Worm (Caenorhabditis elegans) whole organism, L4 larva: Measurements from ENCODE around the gene F49E11.2.

Experiments used
- D1046.2 ChIP-seq: fragments of 200-800 bp; sonication (Bioruptor generic); IDR thresholded peaks from 2 replicates; pipeline ENCODE4 v1.3.6; 2022; ENCODE audit warnings: missing genetic modification characterization, missing compliant biosample characterization
- F44E2.7 ChIP-seq: fragments of 200-800 bp; sonication (Bioruptor generic); IDR thresholded peaks from 2 replicates; pipeline ENCODE4 v2.1.2; 2022; ENCODE audit warnings: missing genetic modification characterization, missing compliant biosample characterization
- aha-1 ChIP-seq: fragments of 150-350 bp; peaks from one replicate; lab custom pipeline; 2014; ENCODE audit warnings: missing biosample characterization, missing genetic modification characterization
- attf-4 ChIP-seq: sonication (generic microtip); optimal IDR thresholded peaks from 3 replicates; lab custom pipeline; 2017; ENCODE audit warnings: missing biosample characterization, missing genetic modification characterization
- daf-19 ChIP-seq: fragments of 200-800 bp; sonication (Bioruptor generic); conservative IDR thresholded peaks from 2 replicates; pipeline ENCODE4 v1.3.6; 2022; ENCODE audit warnings: missing genetic modification characterization, missing compliant biosample characterization
- daf-8 ChIP-seq: fragments of 200-800 bp; sonication (Bioruptor generic); IDR thresholded peaks from 2 replicates; pipeline ENCODE4 v1.3.6; 2022; ENCODE audit warnings: missing genetic modification characterization, missing compliant biosample characterization
- duxl-1 ChIP-seq: sonication (generic microtip); optimal IDR thresholded peaks from 2 replicates; lab custom pipeline; 2016; ENCODE audit warnings: mild to moderate bottlenecking, missing genetic modification characterization, moderate library complexity, missing compliant biosample characterization; ENCODE audit not compliant: poor library complexity
- fkh-10 ChIP-seq: fragments of 150-350 bp; optimal IDR thresholded peaks from 2 replicates; lab custom pipeline; 2014; ENCODE audit warnings: missing biosample characterization, missing genetic modification reagents, missing genetic modification characterization
- gei-8 ChIP-seq: fragments of 200-800 bp; sonication (Bioruptor generic); optimal IDR thresholded peaks from 2 replicates; lab custom pipeline; 2018; ENCODE audit warnings: mild to moderate bottlenecking, missing genetic modification characterization, missing compliant biosample characterization
- hlh-11 ChIP-seq: fragments of 200-800 bp; sonication (Bioruptor generic); optimal IDR thresholded peaks from 2 replicates; lab custom pipeline; 2018; ENCODE audit warnings: mild to moderate bottlenecking, missing genetic modification characterization, missing compliant biosample characterization
- hmg-1.1 ChIP-seq: fragments of 200-800 bp; sonication (Bioruptor generic); IDR thresholded peaks from 2 replicates; pipeline ENCODE4 v1.3.6; 2022; ENCODE audit warnings: missing genetic modification reagents, missing genetic modification characterization, missing compliant biosample characterization
- lin-29 ChIP-seq: fragments of 200-800 bp; sonication (Bioruptor generic); IDR thresholded peaks from 2 replicates; pipeline ENCODE4 v1.3.6; 2022; ENCODE audit warnings: missing genetic modification reagents, missing genetic modification characterization, missing compliant biosample characterization
- lin-38 ChIP-seq: fragments of 200-800 bp; sonication (Bioruptor generic); IDR thresholded peaks from 2 replicates; pipeline ENCODE4 v1.3.6; 2022; ENCODE audit warnings: missing genetic modification reagents, missing genetic modification characterization, missing compliant biosample characterization
- mdl-1 ChIP-seq, 2 experiments: fragments of 150-350 bp in 1 of 2; sonication (generic microtip) in 1 of 2; optimal IDR thresholded peaks; 2 replicates each; lab custom pipeline; 2014 to 2017; ENCODE audit warnings: missing biosample characterization in 2 of 2, missing genetic modification characterization in 2 of 2
- mdt-29 ChIP-seq: fragments of 200-800 bp; sonication (Bioruptor generic); IDR thresholded peaks from 2 replicates; pipeline ENCODE4 v1.3.6; 2022; ENCODE audit warnings: missing genetic modification reagents, missing genetic modification characterization, missing compliant biosample characterization
- mep-1 ChIP-seq: fragments of 150-350 bp; sonication (generic microtip); optimal IDR thresholded peaks from 3 replicates; lab custom pipeline; 2014; ENCODE audit warnings: missing biosample characterization, missing genetic modification characterization
- mes-2 ChIP-seq: sonication (generic microtip); optimal IDR thresholded peaks from 2 replicates; lab custom pipeline; 2016; ENCODE audit warnings: missing genotype, mild to moderate bottlenecking, missing genetic modification characterization, missing compliant biosample characterization; ENCODE audit not compliant: poor library complexity, severe bottlenecking
- mxl-3 ChIP-seq: fragments of 200-800 bp; sonication (Bioruptor generic); optimal IDR thresholded peaks from 2 replicates; lab custom pipeline; 2018; ENCODE audit warnings: mild to moderate bottlenecking, missing genetic modification characterization, missing compliant biosample characterization
- nhr-25 ChIP-seq: sonication (generic microtip); optimal IDR thresholded peaks from 2 replicates; lab custom pipeline; 2017; ENCODE audit warnings: missing genetic modification characterization, mild to moderate bottlenecking, missing compliant biosample characterization, antibody characterized with exemption, moderate library complexity, borderline replicate concordance; ENCODE audit not compliant: insufficient read depth
- nhr-28 ChIP-seq: fragments of 150-350 bp; optimal IDR thresholded peaks from 2 replicates; lab custom pipeline; 2014; ENCODE audit warnings: missing biosample characterization, missing genetic modification characterization
- nhr-42 ChIP-seq: fragments of 200-800 bp; sonication (Bioruptor generic); IDR thresholded peaks from 2 replicates; pipeline ENCODE4 v1.3.6; 2022; ENCODE audit warnings: missing genetic modification characterization, missing compliant biosample characterization
- nhr-48 ChIP-seq: sonication (generic microtip); optimal IDR thresholded peaks from 2 replicates; lab custom pipeline; 2016; ENCODE audit warnings: mild to moderate bottlenecking, missing genetic modification characterization, missing compliant biosample characterization
- nhr-77 ChIP-seq: fragments of 150-350 bp; optimal IDR thresholded peaks from 2 replicates; lab custom pipeline; 2014; ENCODE audit warnings: missing biosample characterization, missing genetic modification characterization
- php-3 ChIP-seq: fragments of 200-800 bp; sonication (Bioruptor generic); IDR thresholded peaks from 2 replicates; pipeline ENCODE4 v1.3.6; 2022; ENCODE audit warnings: missing genetic modification reagents, missing genetic modification characterization, missing compliant biosample characterization
- sdz-12 ChIP-seq: fragments of 200-800 bp; sonication (Bioruptor generic); optimal IDR thresholded peaks from 2 replicates; lab custom pipeline; 2018; ENCODE audit warnings: mild to moderate bottlenecking, missing genetic modification characterization, missing compliant biosample characterization
- snpc-1.2 ChIP-seq: fragments of 200-800 bp; sonication (Bioruptor generic); IDR thresholded peaks from 2 replicates; pipeline ENCODE4 v1.3.6; 2022; ENCODE audit warnings: missing genetic modification reagents, missing genetic modification characterization, missing compliant biosample characterization
- snpc-4 ChIP-seq: fragments of 150-350 bp; optimal IDR thresholded peaks from 2 replicates; lab custom pipeline; 2014; ENCODE audit warnings: missing biosample characterization, missing genetic modification characterization
- spr-1 ChIP-seq: sonication (generic microtip); optimal IDR thresholded peaks from 2 replicates; lab custom pipeline; 2016; ENCODE audit warnings: mild to moderate bottlenecking, missing genetic modification characterization, missing compliant biosample characterization
- tra-1 ChIP-seq: fragments of 200-800 bp; sonication (Bioruptor generic); IDR thresholded peaks from 2 replicates; pipeline ENCODE4 v1.3.6; 2022; ENCODE audit warnings: missing genetic modification reagents, missing genetic modification characterization, missing compliant biosample characterization
- unc-62 ChIP-seq, 3 experiments: fragments of 150-350 bp in 1 of 3; sonication (generic microtip); optimal IDR thresholded peaks in 2 of 3; peaks in 1 of 3; 1 replicate in 1 of 3; 2 replicates in 2 of 3; lab custom pipeline; 2014 to 2017; ENCODE audit warnings: missing biosample characterization in 3 of 3, missing genetic modification characterization in 3 of 3, missing genetic modification reagents in 3 of 3, missing genotype in 1 of 3
- zag-1 ChIP-seq: fragments of 150-350 bp; optimal IDR thresholded peaks from 2 replicates; lab custom pipeline; 2014; ENCODE audit warnings: missing biosample characterization, missing genetic modification characterization

F49E11.2 gene

ce11 chrIV:13030467-13031299, 8.1 kb downstream of the F49E11.2 start:
- peak; percentile 52 for TF ChIP-seq aha-1
- 0 out of 2 replicates have a peak, but pooled peaks have one; percentile 50 for TF ChIP-seq daf-19 (GFP tag; lab: Robert Waterston, UW)
- TF ChIP-seq unc-62 (GFP tag; optimal IDR thresholded peaks at IDR 0.05 in 1 of 2; lab: Kevin White, UChicago): peak in 1 of 2 experiments; percentile 85
- TF ChIP-seq unc-62 (tag; optimal IDR thresholded peaks at IDR 0.05; lab: Kevin White, UChicago): no peak
- peak; percentile 6 for TF ChIP-seq nhr-28 (tag; lab: Kevin White, UChicago)
- no peak for TF ChIP-seq nhr-77 (tag; lab: Kevin White, UChicago)
- TF ChIP-seq nhr-25 (tag; lab: Kevin White, UChicago): peak; percentile 52
- TF ChIP-seq php-3: no peak
- TF ChIP-seq hlh-11: peak; percentile 29
- TF ChIP-seq zag-1 (tag; lab: Kevin White, UChicago): no peak
- TF ChIP-seq attf-4: no peak
- TF ChIP-seq, all 104 proteins: peak for 6

ce11 chrIV:13029674-13030466, 8.9 kb downstream of the F49E11.2 start:
- TF ChIP-seq D1046.2 (GFP tag; lab: Robert Waterston, UW): no peak
- no peak for TF ChIP-seq F44E2.7 (GFP tag; lab: Robert Waterston, UW)
- TF ChIP-seq aha-1: peak; percentile 32
- TF ChIP-seq lin-38 (GFP tag; lab: Robert Waterston, UW): no peak; the same call in 1 of the 2 replicates
- TF ChIP-seq daf-8 (GFP tag; lab: Robert Waterston, UW): no peak
- TF ChIP-seq mep-1 (tag; lab: Kevin White, UChicago): peak; percentile 43
- no peak for TF ChIP-seq snpc-4 (tag; lab: Kevin White, UChicago)
- peak; percentile 32 for TF ChIP-seq mxl-3 (GFP tag; lab: Kevin White, UChicago)
- TF ChIP-seq hlh-11: peak; percentile 51
- no peak for TF ChIP-seq attf-4
- TF ChIP-seq hmg-1.1 (GFP tag; lab: Robert Waterston, UW): peak; percentile 44; the same call in 1 of the 2 replicates
- TF ChIP-seq unc-62 (GFP tag; optimal IDR thresholded peaks at IDR 0.05 in 1 of 2; lab: Kevin White, UChicago): peak in 1 of 2 experiments; percentile 79
- no peak for TF ChIP-seq unc-62 (tag; optimal IDR thresholded peaks at IDR 0.05; lab: Kevin White, UChicago)
- TF ChIP-seq nhr-42 (GFP tag; lab: Robert Waterston, UW): 0 out of 2 replicates have a peak, but pooled peaks have one; percentile 25
- no peak for TF ChIP-seq sdz-12
- peak in 1 of 2 experiments; percentile 30 for TF ChIP-seq mdl-1 (tag; optimal IDR thresholded peaks at IDR 0.05; lab: Kevin White, UChicago)
- TF ChIP-seq spr-1 (tag; lab: Kevin White, UChicago): peak; percentile 6
- TF ChIP-seq nhr-48 (tag; lab: Kevin White, UChicago): no peak
- no peak for TF ChIP-seq tra-1 (GFP tag; lab: Robert Waterston, UW)
- TF ChIP-seq gei-8 (GFP tag; lab: Kevin White, UChicago): peak; percentile 14
- no peak for TF ChIP-seq lin-29 (GFP tag; lab: Robert Waterston, UW)
- no peak for TF ChIP-seq duxl-1 (tag; lab: Kevin White, UChicago)
- TF ChIP-seq mdt-29 (GFP tag; lab: Robert Waterston, UW): no peak
- peak; percentile 3 for TF ChIP-seq fkh-10
- TF ChIP-seq mes-2: peak; percentile 27
- no peak for TF ChIP-seq snpc-1.2 (GFP tag; lab: Robert Waterston, UW)
- TF ChIP-seq nhr-28 (tag; lab: Kevin White, UChicago): peak; percentile 22
